Fruit fly (Drosophila melanogaster): ENCODE data around the gene CG3982.
A peak's percentile ranks its signal among the peaks of the same experiment; 100 is the strongest.

Gene CG3982

dm6 chr3L:9442625-9443282, 25.6 kb upstream of the CG3982 start, which contains the start of gene Srg3:
Gene Srg3 (plus strand): TSS chr3L:9443232.
- no peak for TF ChIP-seq CG17801 (GFP tag; optimal IDR thresholded peaks at IDR 0.05; ENCODE audit: partially characterized antibody)

dm6 chr3L:9441907-9442479, 24.8 kb upstream of the CG3982 start, which contains the start of the genes Bet3 and Nf-YA:
Gene Bet3 (minus strand): TSS chr3L:9442267.
Gene Nf-YA (minus strand): TSS chr3L:9442267.
- TF ChIP-seq CG17801 (GFP tag; optimal IDR thresholded peaks at IDR 0.05; ENCODE audit: partially characterized antibody): peak; percentile 22

- no peak for TF ChIP-seq CG17801 (GFP tag; optimal IDR thresholded peaks at IDR 0.05; ENCODE audit: partially characterized antibody)
These were observed 21.7 kb upstream of the CG3982 start for dm6 chr3L:9438858-9439257.

dm6 chr3L:9435831-9436230, 18.6 kb upstream of the CG3982 start:
- TF ChIP-seq CG17801 (GFP tag; optimal IDR thresholded peaks at IDR 0.05; ENCODE audit: partially characterized antibody): no peak

DNA sequence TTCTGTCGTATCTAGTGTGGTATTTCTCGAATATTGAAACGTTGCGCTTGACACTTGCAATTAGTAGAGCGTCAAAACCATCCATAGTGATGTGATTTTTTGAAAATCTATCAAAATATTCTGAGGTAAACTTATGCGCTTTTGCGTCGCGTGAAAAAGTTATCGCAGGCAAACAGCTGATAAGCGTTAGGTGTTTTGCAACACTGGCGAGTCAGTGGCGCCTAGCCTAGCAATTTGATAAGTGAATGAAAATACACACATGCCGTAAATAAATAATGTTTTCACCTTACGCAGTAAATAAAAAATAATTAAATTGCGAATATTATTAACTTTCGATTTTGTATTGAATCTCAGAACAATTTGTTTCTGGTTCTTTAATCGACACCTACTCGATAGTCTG, 18.1 kb upstream of the CG3982 start, which contains the start of gene CG42526:
CG42526 (minus strand) TSS at position 85 of the 400 bp plus-strand sequence.
- TF ChIP-seq CG17801 (GFP tag; optimal IDR thresholded peaks at IDR 0.05; ENCODE audit: partially characterized antibody): peak; percentile 18

- no peak for TF ChIP-seq CG17801 (GFP tag; optimal IDR thresholded peaks at IDR 0.05; ENCODE audit: partially characterized antibody)
These were observed 15.8 kb upstream of the CG3982 start for dm6 chr3L:9432810-9433587.

- no peak for TF ChIP-seq CG17801 (GFP tag; optimal IDR thresholded peaks at IDR 0.05; ENCODE audit: partially characterized antibody)
These were observed 14.8 kb upstream of the CG3982 start for dm6 chr3L:9431848-9432623.

dm6 chr3L:9430608-9430952, 13.4 kb upstream of the CG3982 start:
- TF ChIP-seq CG17801 (GFP tag; optimal IDR thresholded peaks at IDR 0.05; ENCODE audit: partially characterized antibody): no peak

DNA sequence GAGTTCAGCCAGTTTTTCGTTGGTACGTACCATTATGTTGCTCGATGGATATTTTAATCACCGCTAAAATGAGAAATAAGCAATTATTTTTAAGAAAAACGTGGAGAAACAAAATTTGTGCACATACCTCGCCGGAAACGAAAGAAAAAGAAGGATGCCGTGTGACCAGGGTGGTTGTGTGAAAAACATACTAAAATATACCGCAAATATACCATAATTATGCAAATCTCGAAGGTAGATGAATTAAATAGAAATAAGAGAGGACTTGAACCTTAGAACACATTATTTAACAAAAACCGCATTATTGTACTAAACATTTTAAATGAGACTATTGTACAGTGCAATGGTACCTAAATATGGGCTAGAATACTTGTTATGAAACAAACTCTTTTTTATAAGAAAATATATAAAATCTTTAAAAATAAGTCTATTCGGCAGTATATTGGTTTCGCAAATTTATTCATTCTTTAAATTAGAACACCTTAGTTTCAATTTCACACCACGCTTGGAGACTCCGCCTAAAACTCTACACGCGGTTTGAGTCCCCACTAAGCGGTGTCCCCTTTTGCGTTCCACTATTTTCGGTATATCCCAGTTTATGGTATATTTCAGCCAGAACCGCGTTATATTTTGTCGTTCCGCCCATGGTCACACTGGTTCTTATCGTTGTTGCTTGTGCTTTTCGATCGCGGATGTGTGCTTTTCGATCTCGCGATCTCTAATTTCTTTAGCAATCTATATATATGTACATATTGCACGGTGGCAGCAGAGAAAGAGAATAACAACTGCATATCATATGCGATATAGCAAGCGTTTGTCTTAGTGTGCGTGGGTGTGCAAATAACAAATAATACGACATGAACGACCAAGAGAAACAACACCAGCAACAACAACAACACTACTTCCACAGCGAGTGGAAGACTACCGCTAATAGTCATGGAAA, 12.7 kb upstream of the CG3982 start, which contains the start of the genes RpS17 and MTF-1:
RpS17 (minus strand) TSS at position 157 of the 943 bp plus-strand sequence.
MTF-1 (plus strand) TSS at position 648 of the 943 bp plus-strand sequence.
- TF ChIP-seq CG17801 (GFP tag; optimal IDR thresholded peaks at IDR 0.05; ENCODE audit: partially characterized antibody): peak; percentile 80

DNA sequence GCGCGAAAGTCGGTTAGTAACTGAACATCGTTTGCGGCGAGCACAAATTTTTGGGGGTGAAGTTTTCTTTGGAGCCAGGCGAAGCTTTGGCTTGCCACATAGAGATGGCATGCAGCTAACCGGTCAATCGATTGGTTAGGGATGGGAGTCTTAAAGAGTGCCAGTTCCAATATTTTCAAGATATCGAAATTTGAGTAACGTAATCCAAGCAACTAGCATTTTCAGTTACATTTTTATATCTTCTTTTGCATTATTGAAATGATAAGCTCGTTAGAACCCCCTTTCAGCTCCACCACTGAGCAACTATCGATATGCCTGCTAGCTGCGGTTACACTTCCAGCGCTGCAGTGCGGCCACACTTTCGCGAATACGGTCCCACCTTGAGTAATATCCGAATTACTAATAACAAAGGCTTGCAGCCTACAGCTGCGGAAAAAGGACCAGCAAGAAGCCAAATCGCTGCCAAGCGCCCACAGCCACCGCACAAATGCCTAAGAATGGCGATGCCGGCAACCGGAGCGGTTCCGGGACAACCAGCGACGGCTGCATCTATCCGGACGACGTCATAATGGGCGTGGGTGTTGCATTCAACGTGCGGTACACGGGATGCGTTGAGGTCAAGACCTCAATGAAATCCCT, 9.6 kb upstream of the CG3982 start, which contains the start of the genes Atat and Shc:
Atat (minus strand) TSS at position 103 of the 639 bp plus-strand sequence.
Shc (plus strand) TSS at position 355 of the 639 bp plus-strand sequence.
- TF ChIP-seq CG17801 (GFP tag; optimal IDR thresholded peaks at IDR 0.05; ENCODE audit: partially characterized antibody): peak; percentile 97

- no peak for TF ChIP-seq CG17801 (GFP tag; optimal IDR thresholded peaks at IDR 0.05; ENCODE audit: partially characterized antibody)
These were observed 8.7 kb upstream of the CG3982 start for dm6 chr3L:9425838-9426237.

DNA sequence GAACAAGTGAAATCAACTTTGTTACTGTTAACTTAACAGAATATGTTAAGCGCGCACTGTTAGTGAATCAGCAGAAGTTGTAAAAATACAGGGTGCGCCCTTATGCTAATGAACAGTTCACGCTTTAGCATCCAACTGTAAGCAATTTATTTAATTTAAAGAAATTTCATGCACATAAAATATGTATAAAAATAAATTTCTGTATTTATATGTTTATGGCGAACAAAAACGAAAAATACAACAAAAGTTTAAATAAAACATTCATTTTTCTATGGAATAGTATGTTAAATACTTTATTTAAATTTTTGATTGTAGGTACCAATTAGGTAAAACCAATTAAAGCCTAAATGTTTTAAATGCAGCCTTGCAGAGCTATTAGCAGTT, 7.3 kb upstream of the CG3982 start:
- peak; percentile 11 for TF ChIP-seq CG17801 (GFP tag; optimal IDR thresholded peaks at IDR 0.05; ENCODE audit: partially characterized antibody)

Data from ovary, adult (tissue).